Fruit fly (Drosophila melanogaster) whole organism, embryonic: Measurements from ENCODE around the gene JMJD5.

ENCODE experiments used
- Blimp-1 ChIP-seq: fragments of 200-800 bp; sonication (Bioruptor generic); optimal IDR thresholded peaks from 3 replicates; lab custom pipeline; 2018; ENCODE audit warnings: missing biosample characterization, missing genetic modification characterization, mild to moderate bottlenecking, moderate library complexity, missing genetic modification reagents
- CG11093 ChIP-seq: fragments of 200-800 bp; sonication (Bioruptor generic); IDR thresholded peaks from 3 replicates; pipeline ENCODE4 v1.3.6; 2022; ENCODE audit warnings: missing biosample characterization, missing genetic modification characterization
- CG11456 ChIP-seq: fragments of 200-800 bp; sonication (Bioruptor generic); IDR thresholded peaks from 3 replicates; pipeline ENCODE4 v1.3.6; 2022; ENCODE audit warnings: missing biosample characterization, missing genetic modification characterization
- CG11695 ChIP-seq: fragments of 200-800 bp; sonication (Bioruptor generic); IDR thresholded peaks from 3 replicates; pipeline ENCODE4 v1.3.6; 2022; ENCODE audit warnings: missing biosample characterization, missing genetic modification characterization
- CG12659 ChIP-seq: fragments of 200-800 bp; sonication (Bioruptor generic); optimal IDR thresholded peaks from 3 replicates; lab custom pipeline; 2017; ENCODE audit warnings: mild to moderate bottlenecking, missing biosample characterization, missing genetic modification reagents, missing genetic modification characterization
- CG12769 ChIP-seq: fragments of 200-800 bp; sonication (Bioruptor generic); optimal IDR thresholded peaks from 2 replicates; lab custom pipeline; 2019; ENCODE audit warnings: missing biosample characterization, mild to moderate bottlenecking, missing genetic modification characterization, moderate library complexity
- CG13424 ChIP-seq: fragments of 200-800 bp; sonication (Bioruptor generic); optimal IDR thresholded peaks from 2 replicates; lab custom pipeline; 2019; ENCODE audit warnings: missing biosample characterization, mild to moderate bottlenecking, missing genetic modification characterization, moderate library complexity
- CG15011 ChIP-seq: fragments of 200-800 bp; sonication (Bioruptor generic); optimal IDR thresholded peaks from 3 replicates; lab custom pipeline; 2018; ENCODE audit warnings: missing biosample characterization, mild to moderate bottlenecking, missing genetic modification characterization
- CG16815 ChIP-seq: fragments of 200-800 bp; sonication (Bioruptor generic); optimal IDR thresholded peaks from 3 replicates; lab custom pipeline; 2017; ENCODE audit warnings: missing biosample characterization, mild to moderate bottlenecking, missing genetic modification characterization
- CG17385 ChIP-seq: fragments of 200-800 bp; sonication (Bioruptor generic); optimal IDR thresholded peaks from 3 replicates; lab custom pipeline; 2018; ENCODE audit warnings: missing biosample characterization, mild to moderate bottlenecking, missing genetic modification characterization
- CG18764 ChIP-seq: fragments of 200-800 bp; sonication (Bioruptor generic); optimal IDR thresholded peaks from 3 replicates; lab custom pipeline; 2016; ENCODE audit warnings: missing biosample characterization, missing genetic modification characterization
- CG2129 ChIP-seq: fragments of 200-800 bp; sonication (Bioruptor generic); IDR thresholded peaks from 2 replicates; pipeline ENCODE4 v1.3.6; 2022; ENCODE audit warnings: missing biosample characterization, missing genetic modification characterization; ENCODE audit not compliant: partially characterized antibody
- CG34224 ChIP-seq: fragments of 200-800 bp; sonication (Bioruptor generic); IDR thresholded peaks from 3 replicates; pipeline ENCODE4 v1.3.6; 2022; ENCODE audit warnings: missing biosample characterization, missing genetic modification characterization; ENCODE audit not compliant: partially characterized antibody
- CG42726 ChIP-seq: fragments of 200-800 bp; sonication (Bioruptor generic); IDR thresholded peaks from 2 replicates; pipeline ENCODE4 v1.3.6; 2022; ENCODE audit warnings: missing biosample characterization, missing genetic modification characterization; ENCODE audit not compliant: partially characterized antibody
- CG4820 ChIP-seq: fragments of 200-800 bp; sonication (Bioruptor generic); optimal IDR thresholded peaks from 3 replicates; lab custom pipeline; 2016; ENCODE audit warnings: missing biosample characterization, missing genetic modification characterization
- CG5245 ChIP-seq: fragments of 200-800 bp; sonication (Bioruptor generic); optimal IDR thresholded peaks from 3 replicates; lab custom pipeline; 2016; ENCODE audit warnings: missing biosample characterization, missing genetic modification characterization
- CG7745 ChIP-seq: fragments of 200-800 bp; sonication (Bioruptor generic); optimal IDR thresholded peaks from 2 replicates; lab custom pipeline; 2018; ENCODE audit warnings: missing biosample characterization, mild to moderate bottlenecking, missing genetic modification characterization, moderate library complexity
- CG8478 ChIP-seq: fragments of >200 bp; optimal IDR thresholded peaks from 2 replicates; lab custom pipeline; 2018
- CG8924 ChIP-seq: fragments of 200-800 bp; optimal IDR thresholded peaks from 3 replicates; lab custom pipeline; 2019; ENCODE audit warnings: missing biosample characterization, mild to moderate bottlenecking, missing genetic modification characterization, moderate library complexity
- CG9215 ChIP-seq: fragments of 200-800 bp; sonication (Bioruptor generic); IDR thresholded peaks from 2 replicates; pipeline ENCODE4 v1.3.6; 2022; ENCODE audit warnings: missing biosample characterization, missing genetic modification characterization
- NFAT ChIP-seq: fragments of 200-800 bp; sonication (Bioruptor generic); IDR thresholded peaks from 2 replicates; pipeline ENCODE4 v1.3.6; 2022; ENCODE audit warnings: missing biosample characterization, missing genetic modification characterization
- Rfx ChIP-seq: fragments of 200-800 bp; sonication (Bioruptor generic); IDR thresholded peaks from 2 replicates; pipeline ENCODE4 v1.3.6; 2022; ENCODE audit warnings: missing biosample characterization, missing genetic modification characterization
- Scr ChIP-seq: fragments of 200-800 bp; sonication (Bioruptor generic); IDR thresholded peaks from 2 replicates; pipeline ENCODE4 v1.3.6; 2022; ENCODE audit warnings: missing biosample characterization, missing genetic modification characterization; ENCODE audit not compliant: partially characterized antibody
- Sry-δ ChIP-seq: fragments of 200-800 bp; sonication (Bioruptor generic); optimal IDR thresholded peaks from 2 replicates; lab custom pipeline; 2016; ENCODE audit warnings: missing biosample characterization, missing genetic modification characterization
- Taf1 ChIP-seq: fragments of 200-800 bp; sonication (Bioruptor generic); IDR thresholded peaks from 2 replicates; pipeline ENCODE4 v1.3.6; 2022; ENCODE audit warnings: missing biosample characterization, missing genetic modification characterization
- Tbp ChIP-seq: fragments of >200 bp; optimal IDR thresholded peaks from 2 replicates; lab custom pipeline; 2018; ENCODE audit warnings: missing biosample characterization, missing genetic modification characterization
- Usf ChIP-seq: fragments of 200-800 bp; sonication (Bioruptor generic); optimal IDR thresholded peaks from 2 replicates; lab custom pipeline; 2017; ENCODE audit warnings: missing genotype, missing biosample characterization, missing genetic modification characterization
- abd-A ChIP-seq: fragments of 200-800 bp; sonication (Bioruptor generic); optimal IDR thresholded peaks from 3 replicates; lab custom pipeline; 2019; ENCODE audit warnings: missing biosample characterization, mild to moderate bottlenecking, missing genetic modification characterization, moderate library complexity
- ase ChIP-seq: fragments of 200-800 bp; sonication (Bioruptor generic); IDR thresholded peaks from 3 replicates; pipeline ENCODE4 v1.3.6; 2022; ENCODE audit warnings: missing biosample characterization, missing genetic modification characterization
- ato ChIP-seq: fragments of 200-800 bp; sonication (Bioruptor generic); IDR thresholded peaks from 2 replicates; pipeline ENCODE4 v1.3.6; 2022; ENCODE audit warnings: missing biosample characterization, missing genetic modification characterization; ENCODE audit not compliant: partially characterized antibody
- bbx ChIP-seq: fragments of 200-800 bp; sonication (Bioruptor generic); IDR thresholded peaks from 2 replicates; pipeline ENCODE4 v1.3.6; 2022; ENCODE audit warnings: missing biosample characterization, missing genetic modification characterization; ENCODE audit not compliant: partially characterized antibody
- btn ChIP-seq: fragments of 200-800 bp; sonication (Bioruptor generic); optimal IDR thresholded peaks from 2 replicates; lab custom pipeline; 2016; ENCODE audit warnings: missing biosample characterization, missing genetic modification characterization
- dpn ChIP-seq, 2 experiments: fragments of 200-800 bp; sonication (Bioruptor generic); optimal IDR thresholded peaks; 3 replicates each; lab custom pipeline; 2016; ENCODE audit warnings: missing biosample characterization in 2 of 2, missing genetic modification characterization in 2 of 2
- dysf ChIP-seq: fragments of 200-800 bp; sonication (Bioruptor generic); IDR thresholded peaks from 3 replicates; pipeline ENCODE4 v1.3.6; 2022; ENCODE audit warnings: missing biosample characterization, missing genetic modification characterization
- gfzf ChIP-seq: fragments of 200-800 bp; sonication (Bioruptor generic); optimal IDR thresholded peaks from 2 replicates; lab custom pipeline; 2016; ENCODE audit warnings: missing biosample characterization, mild to moderate bottlenecking, missing genetic modification characterization, moderate library complexity
- hb ChIP-seq: fragments of 200-800 bp; sonication (Bioruptor generic); IDR thresholded peaks from 3 replicates; pipeline ENCODE4 v1.3.6; 2022; ENCODE audit warnings: missing biosample characterization, missing genetic modification characterization; ENCODE audit not compliant: partially characterized antibody
- insv ChIP-seq, 2 experiments: fragments of 200-800 bp; sonication (Bioruptor generic); optimal IDR thresholded peaks; 3 replicates each; lab custom pipeline; 2016 to 2018; ENCODE audit warnings: missing biosample characterization in 2 of 2, missing genetic modification characterization in 2 of 2
- kah ChIP-seq: fragments of 200-800 bp; sonication (Bioruptor generic); optimal IDR thresholded peaks from 2 replicates; lab custom pipeline; 2018; ENCODE audit warnings: missing biosample characterization, mild to moderate bottlenecking, missing genetic modification characterization
- knrl ChIP-seq: fragments of 200-800 bp; sonication (Bioruptor generic); IDR thresholded peaks from 3 replicates; pipeline ENCODE4 v1.3.6; 2022; ENCODE audit warnings: missing biosample characterization, missing genetic modification characterization; ENCODE audit not compliant: partially characterized antibody
- oc ChIP-seq: fragments of 200-800 bp; sonication (Bioruptor generic); optimal IDR thresholded peaks from 2 replicates; lab custom pipeline; 2018; ENCODE audit warnings: missing biosample characterization, mild to moderate bottlenecking, missing genetic modification characterization, moderate library complexity
- pb ChIP-seq: fragments of 200-800 bp; sonication (Bioruptor generic); optimal IDR thresholded peaks from 3 replicates; lab custom pipeline; 2016; ENCODE audit warnings: missing biosample characterization, missing genetic modification characterization
- psq ChIP-seq: fragments of 200-800 bp; sonication (Bioruptor generic); optimal IDR thresholded peaks from 2 replicates; lab custom pipeline; 2017; ENCODE audit warnings: missing biosample characterization, missing genetic modification characterization
- schlank ChIP-seq: fragments of 200-800 bp; sonication (Bioruptor generic); optimal IDR thresholded peaks from 2 replicates; lab custom pipeline; 2018; ENCODE audit warnings: missing biosample characterization, mild to moderate bottlenecking, missing genetic modification characterization
- scrt ChIP-seq: fragments of 200-800 bp; sonication (Bioruptor generic); optimal IDR thresholded peaks from 2 replicates; lab custom pipeline; 2018; ENCODE audit warnings: missing biosample characterization, mild to moderate bottlenecking, missing genetic modification characterization, moderate library complexity
- sisA ChIP-seq: fragments of 200-800 bp; sonication (Bioruptor generic); IDR thresholded peaks from 2 replicates; pipeline ENCODE4 v1.3.6; 2022; ENCODE audit warnings: missing biosample characterization, missing genetic modification characterization
- stwl ChIP-seq: fragments of 200-800 bp; sonication (Bioruptor generic); optimal IDR thresholded peaks from 3 replicates; lab custom pipeline; 2018; ENCODE audit warnings: missing biosample characterization, mild to moderate bottlenecking, missing genetic modification characterization, moderate library complexity
- tap ChIP-seq: fragments of 200-800 bp; optimal IDR thresholded peaks from 3 replicates; lab custom pipeline; 2019; ENCODE audit warnings: missing biosample characterization, mild to moderate bottlenecking, missing genetic modification characterization, moderate library complexity
- tx ChIP-seq: fragments of 200-800 bp; sonication (Bioruptor generic); optimal IDR thresholded peaks from 2 replicates; lab custom pipeline; 2016; ENCODE audit warnings: missing biosample characterization, missing genetic modification characterization

JMJD5 gene

DNA sequence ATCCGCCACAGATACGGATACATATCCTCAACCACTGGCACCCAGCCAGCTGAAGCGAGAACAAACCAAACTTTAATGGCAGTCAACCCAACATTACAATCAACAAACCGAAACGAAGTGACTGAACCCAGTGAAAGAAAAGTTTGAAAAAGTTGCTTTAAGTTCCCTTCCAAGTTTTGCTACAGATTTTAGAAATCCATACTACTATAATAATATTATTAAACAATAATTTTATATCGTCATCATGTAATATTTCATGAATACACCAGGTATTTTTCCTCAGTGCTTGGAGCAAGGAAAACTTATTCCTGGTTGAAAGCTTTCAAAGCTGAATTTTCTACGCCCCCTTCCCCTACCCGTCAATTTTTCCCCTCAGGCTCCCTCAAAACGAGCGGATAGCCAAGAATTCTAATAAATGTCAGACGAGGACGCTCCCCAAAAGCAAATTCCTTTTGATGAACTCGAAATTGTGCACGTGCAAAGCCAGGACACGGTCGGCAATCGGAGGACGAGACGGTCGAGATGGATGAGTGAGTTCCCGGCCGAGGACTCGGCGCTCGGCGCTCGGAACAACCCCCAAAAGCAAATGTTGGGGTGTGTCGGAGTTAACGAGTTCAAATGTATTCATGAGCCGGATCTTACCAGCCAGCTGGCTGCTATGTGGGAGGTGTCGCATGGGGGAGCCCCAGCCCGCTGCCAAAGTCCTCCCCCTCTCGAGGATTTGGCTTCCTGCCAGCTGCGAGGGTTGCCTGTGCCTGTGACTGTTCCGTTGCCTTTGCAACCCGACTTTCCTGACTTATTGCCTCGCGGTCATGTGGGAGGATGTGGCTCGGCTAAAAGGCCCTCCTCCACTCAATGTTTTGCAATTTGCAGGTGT, 44.0 kb downstream of the JMJD5 start (continued):
- TF ChIP-seq CG5245 (GFP tag; lab: Kevin White, UChicago): no peak
- TF ChIP-seq CG7745: no peak
- TF ChIP-seq Sry-δ: no peak
- TF ChIP-seq bbx (GFP tag; lab: Robert Waterston, UW): no peak
- TF ChIP-seq Blimp-1 (GFP tag; lab: Kevin White, UChicago): peak; percentile 62
- TF ChIP-seq Tbp (GFP tag; lab: Kevin White, UChicago): no peak
- no peak for TF ChIP-seq CG18764 (GFP tag; lab: Kevin White, UChicago)
- TF ChIP-seq dpn (GFP tag; optimal IDR thresholded peaks at IDR 0.05; lab: Kevin White, UChicago): no peak
- peak; percentile 80 for TF ChIP-seq dysf (GFP tag; lab: Robert Waterston, UW)
- no peak for TF ChIP-seq psq (GFP tag; lab: Kevin White, UChicago)
- peak; percentile 50 for TF ChIP-seq tap (tag; lab: Kevin White, UChicago)
- no peak for TF ChIP-seq schlank (tag; lab: Kevin White, UChicago)
- TF ChIP-seq kah (GFP tag; lab: Kevin White, UChicago): peak; percentile 4
- peak; percentile 85 for TF ChIP-seq abd-A (tag; lab: Kevin White, UChicago)
- TF ChIP-seq CG8478 (lab: Kevin White, UChicago): no peak
- TF ChIP-seq NFAT: 0 out of 2 replicates have a peak, but pooled peaks have one; percentile 14
- 0 out of 2 replicates have a peak, but pooled peaks have one; percentile 40 for TF ChIP-seq CG9215 (GFP tag; lab: Robert Waterston, UW)
- no peak for TF ChIP-seq knrl
- TF ChIP-seq sisA (GFP tag; lab: Robert Waterston, UW): peak; percentile 65
- no peak for TF ChIP-seq CG16815
- TF ChIP-seq CG34224 (GFP tag; lab: Robert Waterston, UW): no peak
- peak; percentile 1 for TF ChIP-seq CG12769 (tag; lab: Kevin White, UChicago)
- no peak for TF ChIP-seq gfzf
- TF ChIP-seq CG17385 (GFP tag; lab: Kevin White, UChicago): peak; percentile 40
- TF ChIP-seq tx: no peak
- TF ChIP-seq CG4820 (GFP tag; lab: Kevin White, UChicago): peak; percentile 39
- no peak for TF ChIP-seq pb
- TF ChIP-seq CG15011: peak; percentile 47
- no peak for TF ChIP-seq CG2129 (GFP tag; lab: Robert Waterston, UW)
- TF ChIP-seq CG12659: peak; percentile 10
- TF ChIP-seq btn (GFP tag; lab: Kevin White, UChicago): no peak
- no peak for TF ChIP-seq oc
- TF ChIP-seq hb (GFP tag; lab: Robert Waterston, UW): no peak
- TF ChIP-seq ase (GFP tag; lab: Robert Waterston, UW): peak; percentile 50; the same call in 1 of the 3 replicates
- no peak for TF ChIP-seq ato (GFP tag; lab: Robert Waterston, UW)
- TF ChIP-seq insv (GFP tag; optimal IDR thresholded peaks at IDR 0.05; lab: Kevin White, UChicago): no peak
- TF ChIP-seq CG11695: peak; percentile 72
- no peak for TF ChIP-seq CG11093
- TF ChIP-seq CG13424 (tag; lab: Kevin White, UChicago): peak; percentile 32
- TF ChIP-seq CG11456: 0 out of 3 replicates have a peak, but pooled peaks have one; percentile 11
- TF ChIP-seq Usf (GFP tag; lab: Kevin White, UChicago): no peak
- TF ChIP-seq Taf1 (GFP tag; lab: Robert Waterston, UW): peak; percentile 45; the same call in 1 of the 2 replicates
- TF ChIP-seq Scr: no peak
- TF ChIP-seq scrt (GFP tag; lab: Kevin White, UChicago): peak; percentile 69
- TF ChIP-seq CG8924: peak; percentile 51
- TF ChIP-seq CG42726: no peak
- no peak for TF ChIP-seq stwl (tag; lab: Kevin White, UChicago)
- peak; percentile 81 for TF ChIP-seq Rfx (GFP tag; lab: Robert Waterston, UW)
